Worm (Caenorhabditis elegans) whole organism, L2 larva: ENCODE data around the gene zmp-3.

Experiments used
- Y55F3AM.14 ChIP-seq: fragments of 200-800 bp; sonication (Bioruptor generic); optimal IDR thresholded peaks from 2 replicates; lab custom pipeline; 2018; ENCODE audit warnings: mild to moderate bottlenecking, missing genetic modification characterization, missing compliant biosample characterization
- aly-2 ChIP-seq: fragments of 150-350 bp; optimal IDR thresholded peaks from 2 replicates; lab custom pipeline; 2014; ENCODE audit warnings: missing biosample characterization, missing genetic modification characterization
- elt-1 ChIP-seq: fragments of 150-350 bp; optimal IDR thresholded peaks from 2 replicates; lab custom pipeline; 2014; ENCODE audit warnings: missing biosample characterization, missing genetic modification characterization
- fos-1 ChIP-seq: fragments of 150-350 bp; optimal IDR thresholded peaks from 2 replicates; lab custom pipeline; 2014; ENCODE audit warnings: missing biosample characterization, missing genetic modification characterization
- lin-13 ChIP-seq: fragments of 150-350 bp; optimal IDR thresholded peaks from 2 replicates; lab custom pipeline; 2014; ENCODE audit warnings: missing biosample characterization, missing genetic modification reagents, missing genetic modification characterization
- nhr-12 ChIP-seq: fragments of 150-350 bp; optimal IDR thresholded peaks from 2 replicates; lab custom pipeline; 2014; ENCODE audit warnings: missing biosample characterization, missing genetic modification characterization
- nhr-23 ChIP-seq: fragments of 150-350 bp; optimal IDR thresholded peaks from 2 replicates; lab custom pipeline; 2014; ENCODE audit warnings: missing biosample characterization, missing genetic modification reagents, missing genetic modification characterization
- skn-1 ChIP-seq: sonication (generic microtip); optimal IDR thresholded peaks from 2 replicates; lab custom pipeline; 2017; ENCODE audit warnings: missing biosample characterization, missing genetic modification characterization
- ztf-11 ChIP-seq: sonication (generic microtip); optimal IDR thresholded peaks from 2 replicates; lab custom pipeline; 2017; ENCODE audit warnings: missing biosample characterization, missing genetic modification characterization
- ztf-4 ChIP-seq: fragments of 150-350 bp; optimal IDR thresholded peaks from 2 replicates; lab custom pipeline; 2014; ENCODE audit warnings: missing biosample characterization, missing genetic modification characterization

- TF ChIP-seq nhr-23 (tag; lab: Kevin White, UChicago) (no peak), ztf-4 (tag; lab: Kevin White, UChicago) (no peak), aly-2 (tag; lab: Kevin White, UChicago) (no peak), ztf-11 (tag; lab: Kevin White, UChicago) (no peak), elt-1 (tag; lab: Kevin White, UChicago) (no peak), lin-13 (GFP tag; lab: Kevin White, UChicago) (no peak), fos-1 (tag; lab: Kevin White, UChicago) (no peak), nhr-12 (no peak), Y55F3AM.14 (GFP tag; lab: Kevin White, UChicago) (no peak), skn-1 (tag; lab: Kevin White, UChicago) (no peak)
Observed at ce11 chrV:2883097-2883496, 26.3 kb downstream of the zmp-3 start.
